Worm (Caenorhabditis elegans) whole organism, midembryonic: Measurements from ENCODE around the gene srd-51.

Experiments used
- T22C8.4 ChIP-seq: fragments of 200-800 bp; sonication (Bioruptor generic); IDR thresholded peaks from 2 replicates; pipeline ENCODE4 v1.3.6; 2022; ENCODE audit warnings: missing genetic modification characterization, missing compliant biosample characterization
- cog-1 ChIP-seq: sonication (generic microtip); optimal IDR thresholded peaks from 2 replicates; lab custom pipeline; 2016; ENCODE audit warnings: missing genetic modification characterization, missing compliant biosample characterization
- flt-1 ChIP-seq: fragments of 200-800 bp; sonication (Bioruptor generic); IDR thresholded peaks from 2 replicates; pipeline ENCODE4 v1.3.6; 2022; ENCODE audit warnings: missing genetic modification characterization, missing compliant biosample characterization
- klf-2 ChIP-seq: fragments of 200-800 bp; sonication (Bioruptor generic); conservative IDR thresholded peaks from 2 replicates; pipeline ENCODE4 v1.3.6; 2022; ENCODE audit warnings: missing genetic modification reagents, missing genetic modification characterization, missing compliant biosample characterization
- med-1 ChIP-seq: sonication (generic microtip); optimal IDR thresholded peaks from 2 replicates; lab custom pipeline; 2017; ENCODE audit warnings: missing genetic modification characterization, mild to moderate bottlenecking, missing compliant biosample characterization, antibody characterized with exemption, missing genetic modification reagents; ENCODE audit not compliant: insufficient read depth
- ref-1 ChIP-seq: fragments of 200-800 bp; sonication (Bioruptor generic); conservative IDR thresholded peaks from 2 replicates; pipeline ENCODE4 v1.3.6; 2022; ENCODE audit warnings: missing genetic modification reagents, missing genetic modification characterization, missing compliant biosample characterization
- tab-1 ChIP-seq: fragments of 200-800 bp; sonication (Bioruptor generic); IDR thresholded peaks from 2 replicates; pipeline ENCODE4 v1.3.6; 2022; ENCODE audit warnings: missing genetic modification characterization, missing compliant biosample characterization
- ztf-23 ChIP-seq: fragments of 200-800 bp; sonication (Bioruptor generic); IDR thresholded peaks from 2 replicates; pipeline ENCODE4 v1.3.6; 2022; ENCODE audit warnings: missing genetic modification reagents, missing genetic modification characterization, missing compliant biosample characterization
- ztf-29 ChIP-seq: fragments of 200-800 bp; sonication (Bioruptor generic); IDR thresholded peaks from 2 replicates; pipeline ENCODE4 v1.3.6; 2022; ENCODE audit warnings: missing genetic modification reagents, missing genetic modification characterization, missing compliant biosample characterization

The srd-51 gene

DNA sequence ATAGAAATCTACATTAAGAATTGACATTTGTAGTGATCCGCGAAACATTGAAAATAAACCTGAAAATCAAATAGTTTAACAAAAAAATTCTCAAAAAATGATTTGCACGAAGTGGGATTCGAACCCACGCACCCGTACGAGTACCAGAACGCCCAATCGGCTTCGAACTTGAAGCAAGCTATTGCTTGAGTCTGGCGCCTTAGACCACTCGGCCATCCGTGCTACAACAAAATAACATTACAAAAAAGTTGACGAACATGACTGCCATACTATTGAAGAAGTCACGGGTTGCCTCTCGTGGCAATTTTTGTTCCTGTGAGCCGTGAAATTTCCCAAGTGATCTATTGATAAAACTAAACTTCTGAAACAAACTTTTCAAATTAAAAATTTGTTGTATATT lies 41.4 kb downstream of the srd-51 start:
- TF ChIP-seq klf-2 (GFP tag; lab: Robert Waterston, UW) (no peak), ztf-23 (no peak), cog-1 (tag; lab: Kevin White, UChicago) (no peak), ztf-29 (GFP tag; lab: Robert Waterston, UW) (no peak), med-1 (GFP tag; lab: Kevin White, UChicago) (no peak), flt-1 (GFP tag; lab: Robert Waterston, UW) (no peak), ref-1 (GFP tag; lab: Robert Waterston, UW) (no peak), T22C8.4 (no peak), tab-1 (GFP tag; lab: Robert Waterston, UW) (no peak)

DNA sequence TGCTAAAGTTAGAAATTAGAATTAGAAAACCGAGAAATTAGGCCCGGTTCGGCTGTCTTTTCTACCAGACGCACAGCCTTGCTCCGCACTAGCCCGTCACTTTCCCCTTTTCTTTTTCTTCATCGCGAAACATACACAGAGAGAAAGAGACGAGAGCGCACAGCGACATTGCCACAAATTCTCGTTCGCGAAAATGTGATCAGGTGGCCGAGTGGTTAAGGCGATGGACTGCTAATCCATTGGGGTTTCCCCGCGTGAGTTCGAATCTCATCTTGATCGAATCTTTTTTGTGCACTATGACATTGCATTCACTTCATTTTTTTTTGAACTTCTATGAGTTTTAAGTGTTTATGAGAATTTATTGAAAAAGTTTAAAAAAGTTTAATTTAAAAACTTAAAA lies 42.3 kb downstream of the srd-51 start:
- no peak for TF ChIP-seq ztf-29 (GFP tag; lab: Robert Waterston, UW)
- TF ChIP-seq med-1 (GFP tag; lab: Kevin White, UChicago), result no peak
- peak; percentile 70; the same call in 1 of the 2 replicates for TF ChIP-seq ztf-23
- peak; percentile 65 for TF ChIP-seq flt-1 (GFP tag; lab: Robert Waterston, UW)
- TF ChIP-seq cog-1 (tag; lab: Kevin White, UChicago), result peak; percentile 46
- TF ChIP-seq ref-1 (GFP tag; lab: Robert Waterston, UW), result no peak
- no peak for TF ChIP-seq T22C8.4
- TF ChIP-seq klf-2 (GFP tag; lab: Robert Waterston, UW), result 0 out of 2 replicates have a peak, but pooled peaks have one; percentile 19
- TF ChIP-seq tab-1 (GFP tag; lab: Robert Waterston, UW), result no peak

DNA sequence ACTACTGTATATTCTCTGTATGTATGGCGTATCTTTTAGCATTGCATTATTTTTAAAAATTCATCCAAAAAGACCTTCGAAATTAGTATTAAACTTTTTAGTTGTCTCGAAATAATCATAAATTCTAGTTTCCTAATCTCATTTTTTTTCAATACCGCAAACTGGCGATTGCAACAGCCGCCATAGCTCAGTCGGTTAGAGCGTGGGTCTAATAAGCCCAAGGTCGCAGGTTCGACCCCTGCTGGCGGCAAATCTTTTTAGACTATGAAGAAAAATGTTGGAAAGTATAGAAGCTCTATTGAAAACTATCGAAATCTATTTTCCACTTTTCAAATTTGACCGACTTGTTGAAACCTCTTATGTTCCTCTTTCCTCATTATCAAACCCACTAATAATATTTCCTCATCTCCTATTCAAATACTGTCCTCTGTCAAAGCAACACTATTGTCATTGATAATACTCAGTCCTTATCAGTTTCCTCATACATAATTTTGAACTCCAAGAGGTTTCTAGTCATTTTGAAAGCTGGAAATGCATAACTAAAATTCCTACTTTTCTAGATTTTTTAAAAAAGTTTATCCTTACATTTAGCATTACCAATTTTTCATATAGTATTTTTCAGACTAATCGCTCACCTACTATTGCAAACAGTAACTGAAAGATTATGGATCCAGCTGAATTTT lies 48.8 kb downstream of the srd-51 start, which contains the start of gene jmjd-3.3:
Gene jmjd-3.3 (plus strand): TSS at position 633 of the 683 bp plus-strand sequence.
- TF ChIP-seq ztf-29 (GFP tag; lab: Robert Waterston, UW), result no peak
- TF ChIP-seq flt-1 (GFP tag; lab: Robert Waterston, UW), result no peak
- no peak for TF ChIP-seq med-1 (GFP tag; lab: Kevin White, UChicago)
- TF ChIP-seq klf-2 (GFP tag; lab: Robert Waterston, UW), result no peak

DNA sequence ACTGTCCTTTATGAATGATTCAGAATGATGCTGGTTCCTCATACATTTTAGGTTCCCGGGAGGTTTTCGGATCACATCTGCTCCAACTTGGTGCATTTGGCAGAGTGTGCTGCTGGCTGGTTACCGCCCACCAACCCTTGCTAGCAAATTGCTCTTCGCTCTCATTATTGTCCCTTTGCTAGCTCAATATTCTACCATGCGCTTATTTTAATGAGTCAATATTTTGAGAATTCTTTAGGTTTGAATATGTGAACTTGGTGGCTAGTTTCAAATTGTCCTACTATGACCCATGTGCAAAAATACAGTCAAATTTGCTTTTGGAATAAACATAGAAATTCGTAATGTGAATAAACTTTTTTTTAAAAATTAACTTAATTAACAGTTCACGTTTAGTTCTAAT lies 49.6 kb downstream of the srd-51 start:
- TF ChIP-seq tab-1 (GFP tag; lab: Robert Waterston, UW) (no peak), flt-1 (GFP tag; lab: Robert Waterston, UW) (no peak), ztf-23 (no peak), cog-1 (tag; lab: Kevin White, UChicago) (no peak), ref-1 (GFP tag; lab: Robert Waterston, UW) (no peak), ztf-29 (GFP tag; lab: Robert Waterston, UW) (no peak), T22C8.4 (no peak), klf-2 (GFP tag; lab: Robert Waterston, UW) (no peak), med-1 (GFP tag; lab: Kevin White, UChicago) (no peak)
